Fruit fly (Drosophila melanogaster): Measurements from ENCODE around the gene mRpL22.
A peak's percentile ranks its signal among the peaks of the same experiment; 100 is the strongest.

Gene mRpL22

dm6 chrX:16747467-16747866 is 36.3 kb upstream of the mRpL22 start:
- TF ChIP-seq psq (GFP tag; optimal IDR thresholded peaks at IDR 0.05) (no peak), Dif (GFP tag; optimal IDR thresholded peaks at IDR 0.05; ENCODE audit: partially characterized antibody) (no peak), CG9705 (GFP tag; optimal IDR thresholded peaks at IDR 0.05) (no peak), Sp1 (GFP tag; optimal IDR thresholded peaks at IDR 0.05) (no peak), Mio (GFP tag; optimal IDR thresholded peaks at IDR 0.05) (no peak), usp (GFP tag; optimal IDR thresholded peaks at IDR 0.05) (no peak), Hnf4 (GFP tag; optimal IDR thresholded peaks at IDR 0.05) (no peak), Hr78 (GFP tag; optimal IDR thresholded peaks at IDR 0.05) (no peak), brk (GFP tag; optimal IDR thresholded peaks at IDR 0.05) (no peak)

dm6 chrX:16749324-16749723 is 34.4 kb upstream of the mRpL22 start:
- TF ChIP-seq CG9705 (GFP tag; optimal IDR thresholded peaks at IDR 0.05) (no peak), ey (GFP tag; optimal IDR thresholded peaks at IDR 0.05) (no peak), Dif (GFP tag; optimal IDR thresholded peaks at IDR 0.05; ENCODE audit: partially characterized antibody) (no peak), Mio (GFP tag; optimal IDR thresholded peaks at IDR 0.05) (no peak), Jra (GFP tag; optimal IDR thresholded peaks at IDR 0.05) (no peak), OdsH (GFP tag; optimal IDR thresholded peaks at IDR 0.05) (no peak), dl (GFP tag; optimal IDR thresholded peaks at IDR 0.05; ENCODE audit: insufficient read depth in 1 of 2, partially characterized antibody in 2 of 2) (no peak), dmrt93B (GFP tag; optimal IDR thresholded peaks at IDR 0.05) (no peak), CrebA (GFP tag; optimal IDR thresholded peaks at IDR 0.05; ENCODE audit: borderline replicate concordance) (no peak), pan (optimal IDR thresholded peaks at IDR 0.05) (no peak), fru (GFP tag; optimal IDR thresholded peaks at IDR 0.05) (no peak), usp (GFP tag; optimal IDR thresholded peaks at IDR 0.05) (no peak), N (GFP tag; optimal IDR thresholded peaks at IDR 0.05) (no peak)

DNA sequence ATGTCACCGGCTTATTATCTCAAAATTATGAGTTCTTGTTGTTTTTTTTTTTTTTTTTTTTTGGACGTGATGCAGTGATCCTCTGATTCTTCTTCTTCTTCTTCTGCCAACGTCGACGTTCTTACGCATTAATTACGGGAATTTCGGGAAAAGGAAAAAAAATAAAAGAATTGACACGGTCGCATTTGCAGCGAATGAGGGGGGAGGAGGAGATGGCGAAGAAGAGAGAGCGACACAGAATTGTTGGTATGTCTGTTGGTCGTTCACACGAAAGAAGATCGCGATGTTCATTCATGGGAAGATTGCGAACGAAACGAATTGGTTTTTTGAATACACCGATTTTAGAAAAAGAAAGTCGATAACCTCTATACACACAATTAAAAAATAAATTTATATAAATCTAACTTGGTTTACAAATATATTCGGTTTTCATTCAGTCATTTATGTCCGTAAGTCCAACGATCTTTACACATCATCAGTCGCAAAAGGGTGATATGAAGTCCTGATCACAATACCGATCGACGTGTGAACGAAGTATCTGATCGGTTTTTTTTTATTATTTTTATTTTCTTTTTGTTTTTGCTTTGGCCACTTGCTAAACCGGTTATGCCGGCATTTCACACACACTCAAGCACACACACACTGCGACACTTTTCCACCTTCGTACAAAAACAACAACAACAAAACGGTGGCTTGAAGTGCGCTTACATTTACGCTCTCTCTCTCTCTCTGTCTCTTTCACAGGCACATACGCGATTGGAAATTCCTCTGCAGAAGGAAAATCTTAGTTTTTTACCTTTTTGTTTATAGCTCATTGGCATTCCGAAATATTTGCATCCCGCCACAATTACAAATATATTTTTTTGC is 32.8 kb upstream of the mRpL22 start:
- TF ChIP-seq Abd-B (GFP tag; optimal IDR thresholded peaks at IDR 0.05) = no peak
- peak; percentile 54 for TF ChIP-seq sv (GFP tag; optimal IDR thresholded peaks at IDR 0.05)
- peak in 1 of 2 experiments; percentile 18 for TF ChIP-seq dl (GFP tag; optimal IDR thresholded peaks at IDR 0.05; ENCODE audit: insufficient read depth in 1 of 2, partially characterized antibody in 2 of 2)
- TF ChIP-seq brk (GFP tag; optimal IDR thresholded peaks at IDR 0.05) = peak; percentile 55
- peak; percentile 78 for TF ChIP-seq OdsH (GFP tag; optimal IDR thresholded peaks at IDR 0.05)
- peak; percentile 28 for TF ChIP-seq Hr83 (GFP tag; optimal IDR thresholded peaks at IDR 0.05; ENCODE audit: poor library complexity, severe bottlenecking)
- TF ChIP-seq ey (GFP tag; optimal IDR thresholded peaks at IDR 0.05) = peak; percentile 67
- peak; percentile 88 for TF ChIP-seq HLH106 (tag; optimal IDR thresholded peaks at IDR 0.05)
- no peak for TF ChIP-seq GATAd (GFP tag; optimal IDR thresholded peaks at IDR 0.05)
- no peak for TF ChIP-seq Mio (GFP tag; optimal IDR thresholded peaks at IDR 0.05)
- TF ChIP-seq jim (GFP tag; optimal IDR thresholded peaks at IDR 0.05) = peak; percentile 94
- TF ChIP-seq Myc (optimal IDR thresholded peaks at IDR 0.05) = no peak
- no peak for TF ChIP-seq pan (optimal IDR thresholded peaks at IDR 0.05)
- TF ChIP-seq br (GFP tag; optimal IDR thresholded peaks at IDR 0.05) = peak; percentile 70
- TF ChIP-seq lola (GFP tag; optimal IDR thresholded peaks at IDR 0.05) = no peak
- TF ChIP-seq rgr (GFP tag; optimal IDR thresholded peaks at IDR 0.05) = peak; percentile 73
- peak; percentile 13 for TF ChIP-seq Jra (GFP tag; optimal IDR thresholded peaks at IDR 0.05)
- TF ChIP-seq Hnf4 (GFP tag; optimal IDR thresholded peaks at IDR 0.05) = peak; percentile 62
- peak; percentile 80 for TF ChIP-seq Rel (GFP tag; optimal IDR thresholded peaks at IDR 0.05)
- peak; percentile 68 for TF ChIP-seq Rel (tag; optimal IDR thresholded peaks at IDR 0.05)
- peak; percentile 63 for TF ChIP-seq Vsx2 (GFP tag; optimal IDR thresholded peaks at IDR 0.05; ENCODE audit: partially characterized antibody)
- no peak for TF ChIP-seq tai (GFP tag; optimal IDR thresholded peaks at IDR 0.05)
- peak; percentile 11 for TF ChIP-seq CG32264 (GFP tag; optimal IDR thresholded peaks at IDR 0.05)
- TF ChIP-seq N (GFP tag; optimal IDR thresholded peaks at IDR 0.05) = no peak
- TF ChIP-seq foxo (GFP tag; optimal IDR thresholded peaks at IDR 0.05) = peak in 1 of 2 experiments; percentile 77
- TF ChIP-seq Sp1 (GFP tag; optimal IDR thresholded peaks at IDR 0.05) = peak; percentile 96
- TF ChIP-seq sage (GFP tag; optimal IDR thresholded peaks at IDR 0.05) = peak; percentile 65
- peak; percentile 26 for TF ChIP-seq Dif (GFP tag; optimal IDR thresholded peaks at IDR 0.05; ENCODE audit: partially characterized antibody)
- TF ChIP-seq fru (GFP tag; optimal IDR thresholded peaks at IDR 0.05) = peak; percentile 85
- TF ChIP-seq CrebA (GFP tag; optimal IDR thresholded peaks at IDR 0.05; ENCODE audit: borderline replicate concordance) = peak; percentile 52
- peak; percentile 76 for TF ChIP-seq dmrt93B (GFP tag; optimal IDR thresholded peaks at IDR 0.05)
- no peak for TF ChIP-seq Hr78 (GFP tag; optimal IDR thresholded peaks at IDR 0.05)
- peak; percentile 81 for TF ChIP-seq CG9705 (GFP tag; optimal IDR thresholded peaks at IDR 0.05)
- peak; percentile 86 for TF ChIP-seq psq (GFP tag; optimal IDR thresholded peaks at IDR 0.05)
- TF ChIP-seq h (GFP tag; optimal IDR thresholded peaks at IDR 0.05) = peak; percentile 85
- no peak for TF ChIP-seq Dfd (GFP tag; optimal IDR thresholded peaks at IDR 0.05)
- TF ChIP-seq woc (GFP tag; optimal IDR thresholded peaks at IDR 0.05) = peak; percentile 83
- peak; percentile 1 for TF ChIP-seq dsf (GFP tag; optimal IDR thresholded peaks at IDR 0.05; ENCODE audit: borderline replicate concordance)
- TF ChIP-seq usp (GFP tag; optimal IDR thresholded peaks at IDR 0.05) = no peak
